Worm (Caenorhabditis elegans): Measurements from ENCODE around the gene kin-16.

DNA sequence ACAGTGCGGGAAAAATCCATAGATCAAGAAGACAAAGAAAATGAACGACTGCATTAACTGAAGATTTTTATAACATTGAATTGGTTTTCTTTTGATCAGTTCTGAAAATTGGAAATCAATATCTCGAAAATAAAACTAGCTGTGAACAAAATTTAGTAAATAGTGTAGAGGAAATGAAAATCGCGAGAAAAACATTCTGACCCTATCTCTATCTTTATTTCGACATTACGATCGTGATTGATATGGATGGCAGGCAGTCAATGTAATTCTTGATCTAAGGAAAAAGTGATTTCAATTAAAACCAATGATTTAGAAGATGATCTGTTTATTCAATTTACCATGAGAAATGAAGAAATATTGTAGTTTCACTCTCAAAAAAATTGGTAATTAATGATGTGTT lies at the start of gene kin-16:
- TF ChIP-seq ceh-88 (GFP tag; IDR thresholded peaks at IDR 0.05) (no peak), ceh-63 (GFP tag; optimal IDR thresholded peaks at IDR 0.05) (no peak), nhr-76 (tag; optimal IDR thresholded peaks at IDR 0.05) (no peak), lin-14 (GFP tag; optimal IDR thresholded peaks at IDR 0.05) (no peak), ceh-82 (tag; optimal IDR thresholded peaks at IDR 0.05) (no peak)
